Worm (Caenorhabditis elegans): ENCODE measurements around the gene sph-1.

Gene sph-1

DNA sequence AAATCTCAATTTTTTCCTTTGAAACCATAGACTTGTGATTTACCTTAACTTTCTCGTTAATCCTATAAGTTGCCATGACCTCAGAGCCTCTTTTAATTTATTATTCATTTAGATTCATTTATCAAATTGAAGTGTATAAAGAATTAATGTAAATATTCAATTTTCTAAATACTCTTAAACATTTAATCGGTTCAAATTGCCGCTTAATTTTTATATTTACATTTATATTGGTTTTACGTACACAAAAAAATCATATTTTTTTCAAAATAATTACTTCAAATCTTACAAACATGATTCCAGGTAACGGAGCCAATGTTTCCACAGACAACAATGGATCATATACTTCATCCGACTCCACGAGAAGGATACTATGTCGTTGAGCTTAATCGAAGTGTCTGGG is 15.1 kb upstream of the sph-1 start, which contains the start of gene pmk-1:
TSS of gene pmk-1 (plus strand) at position 301 of the 400 bp plus-strand sequence.
- no peak for TF ChIP-seq hlh-8 (tag; optimal IDR thresholded peaks at IDR 0.05)
- no peak for TF ChIP-seq zip-5 (tag; optimal IDR thresholded peaks at IDR 0.05)
- TF ChIP-seq madf-2 (tag; optimal IDR thresholded peaks at IDR 0.05), result no peak
- TF ChIP-seq hlh-15 (tag; optimal IDR thresholded peaks at IDR 0.05), result no peak
- TF ChIP-seq eyg-1 (tag; optimal IDR thresholded peaks at IDR 0.05), result no peak
- TF ChIP-seq unc-3 (GFP tag; conservative IDR thresholded peaks at IDR 0.05), result no peak
- TF ChIP-seq unc-3 (tag; optimal IDR thresholded peaks at IDR 0.05), result no peak
- TF ChIP-seq fkh-10 (GFP tag; optimal IDR thresholded peaks at IDR 0.05), result no peak
- no peak for TF ChIP-seq F13H6.1 (tag; optimal IDR thresholded peaks at IDR 0.05)
- TF ChIP-seq ceh-30 (tag; optimal IDR thresholded peaks at IDR 0.05), result no peak
- no peak for TF ChIP-seq pha-4 (tag; optimal IDR thresholded peaks at IDR 0.05)
- no peak for TF ChIP-seq ama-1 (optimal IDR thresholded peaks at IDR 0.05)
- TF ChIP-seq ceh-22 (tag; optimal IDR thresholded peaks at IDR 0.05), result no peak
- no peak for TF ChIP-seq ceh-24 (tag; optimal IDR thresholded peaks at IDR 0.05)
- no peak for TF ChIP-seq unc-55 (GFP tag; optimal IDR thresholded peaks at IDR 0.05)
- no peak for TF ChIP-seq npax-4 (tag; optimal IDR thresholded peaks at IDR 0.05)

DNA sequence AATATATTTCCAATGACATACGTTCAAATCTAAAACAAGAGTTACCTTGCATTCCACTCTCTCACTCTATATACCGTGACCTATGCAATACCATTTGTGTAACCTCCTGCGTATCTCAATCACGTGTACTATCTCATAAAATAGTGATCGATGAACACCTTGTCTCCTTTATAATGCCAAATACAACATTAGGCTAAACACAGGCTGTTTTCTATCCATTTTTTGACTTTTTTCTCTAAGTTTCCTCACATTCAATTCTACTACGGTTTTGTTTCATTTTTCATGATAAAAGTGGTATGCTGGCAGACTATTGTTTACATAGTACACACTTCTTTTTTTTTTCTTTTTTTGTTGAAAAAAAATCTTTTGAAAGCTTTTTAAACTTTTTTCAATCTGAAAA is 12.9 kb upstream of the sph-1 start:
- no peak for TF ChIP-seq dve-1 (tag; optimal IDR thresholded peaks at IDR 0.05)
- no peak for TF ChIP-seq lin-11 (tag; optimal IDR thresholded peaks at IDR 0.05)
- TF ChIP-seq ceh-9 (tag; optimal IDR thresholded peaks at IDR 0.05), result no peak
- TF ChIP-seq hlh-13 (GFP tag; optimal IDR thresholded peaks at IDR 0.05), result no peak
- TF ChIP-seq hlh-30 (tag; optimal IDR thresholded peaks at IDR 0.05; ENCODE audit: insufficient read depth), result peak; percentile 91
- no peak for TF ChIP-seq che-1 (tag; optimal IDR thresholded peaks at IDR 0.05)
- TF ChIP-seq nfya-1 (tag; optimal IDR thresholded peaks at IDR 0.05), result peak; percentile 10
- TF ChIP-seq sox-2 (GFP tag; IDR thresholded peaks at IDR 0.05), result no peak
- no peak for TF ChIP-seq ref-2 (tag; optimal IDR thresholded peaks at IDR 0.05)
- no peak for TF ChIP-seq pat-9 (tag; optimal IDR thresholded peaks at IDR 0.05)
- TF ChIP-seq pqm-1 (tag; optimal IDR thresholded peaks at IDR 0.05), result no peak
- TF ChIP-seq unc-42 (tag; optimal IDR thresholded peaks at IDR 0.05), result no peak
- no peak for TF ChIP-seq ceh-45 (GFP tag; IDR thresholded peaks at IDR 0.05)
- TF ChIP-seq K09A11.1 (tag; optimal IDR thresholded peaks at IDR 0.05; ENCODE audit: insufficient read depth), result no peak
- no peak for TF ChIP-seq mec-3 (tag; optimal IDR thresholded peaks at IDR 0.05; ENCODE audit: borderline replicate concordance)

DNA sequence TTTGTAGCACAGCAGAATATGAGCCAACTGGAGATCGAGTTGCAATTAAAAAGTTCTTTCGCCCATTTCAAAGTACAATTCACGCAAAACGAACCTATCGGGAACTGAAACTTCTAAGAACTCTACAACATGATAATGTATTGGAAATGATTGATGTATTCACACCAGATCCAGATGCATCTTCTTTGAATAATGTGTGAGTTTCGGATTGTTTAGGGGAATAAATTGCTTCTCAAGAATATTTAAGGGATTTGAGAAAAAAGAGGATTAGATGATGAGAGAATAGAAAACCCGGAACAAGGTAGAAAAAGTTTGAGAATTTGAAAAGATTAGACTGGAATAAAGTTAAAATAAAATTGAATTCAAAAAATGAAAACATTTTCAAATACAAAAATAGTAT is 11.0 kb upstream of the sph-1 start:
- TF ChIP-seq sox-2 (GFP tag; IDR thresholded peaks at IDR 0.05), result no peak
- TF ChIP-seq fax-1 (tag; optimal IDR thresholded peaks at IDR 0.05), result no peak
- TF ChIP-seq ztf-16 (tag; optimal IDR thresholded peaks at IDR 0.05), result no peak
- TF ChIP-seq ceh-18 (tag; optimal IDR thresholded peaks at IDR 0.05), result no peak
- no peak for TF ChIP-seq hlh-13 (GFP tag; optimal IDR thresholded peaks at IDR 0.05)
- TF ChIP-seq fkh-6 (tag; optimal IDR thresholded peaks at IDR 0.05), result no peak
- TF ChIP-seq ahr-1 (tag; optimal IDR thresholded peaks at IDR 0.05), result no peak
- no peak for TF ChIP-seq nfya-1 (tag; optimal IDR thresholded peaks at IDR 0.05)
- TF ChIP-seq unc-42 (tag; optimal IDR thresholded peaks at IDR 0.05), result no peak
- no peak for TF ChIP-seq ceh-48 (tag; optimal IDR thresholded peaks at IDR 0.05)
- TF ChIP-seq pqm-1 (tag; optimal IDR thresholded peaks at IDR 0.05), result no peak
- no peak for TF ChIP-seq madf-2 (tag; optimal IDR thresholded peaks at IDR 0.05)
- TF ChIP-seq tbx-2 (tag; optimal IDR thresholded peaks at IDR 0.05), result no peak
- TF ChIP-seq sox-4 (tag; optimal IDR thresholded peaks at IDR 0.05), result no peak
- TF ChIP-seq zip-5 (tag; optimal IDR thresholded peaks at IDR 0.05), result no peak
